Worm (Caenorhabditis elegans) whole organism, L4 larva: ENCODE measurements around the gene clec-29.

Experiments
- aly-2 ChIP-seq: sonication (generic microtip); optimal IDR thresholded peaks from 2 replicates; lab custom pipeline; 2018; ENCODE audit warnings: missing biosample characterization, missing genetic modification characterization
- ces-1 ChIP-seq: fragments of 150-350 bp; sonication (generic microtip); optimal IDR thresholded peaks from 4 replicates; lab custom pipeline; 2014; ENCODE audit warnings: missing biosample characterization, missing genetic modification reagents, missing genetic modification characterization
- lir-3 ChIP-seq: sonication (generic microtip); optimal IDR thresholded peaks from 2 replicates; lab custom pipeline; 2016; ENCODE audit warnings: mild to moderate bottlenecking, missing genetic modification characterization, missing compliant biosample characterization
- tag-97 ChIP-seq: fragments of 200-800 bp; sonication (Bioruptor generic); IDR thresholded peaks from 2 replicates; pipeline ENCODE4 v1.3.6; 2022; ENCODE audit warnings: missing genetic modification characterization, missing compliant biosample characterization
- unc-62 ChIP-seq, 3 experiments: fragments of 150-350 bp in 1 of 3; sonication (generic microtip); optimal IDR thresholded peaks in 2 of 3; peaks in 1 of 3; 1 replicate in 1 of 3; 2 replicates in 2 of 3; lab custom pipeline; 2014 to 2017; ENCODE audit warnings: missing biosample characterization in 3 of 3, missing genetic modification characterization in 3 of 3, missing genetic modification reagents in 3 of 3, missing genotype in 1 of 3

ce11 chrV:16694538-16694937 lies 44.5 kb downstream of the clec-29 start, which contains the start of gene srz-101:
- no peak for TF ChIP-seq ces-1 (GFP tag; lab: Kevin White, UChicago)
- TF ChIP-seq aly-2 (tag; lab: Kevin White, UChicago): no peak
- TF ChIP-seq tag-97 (GFP tag; lab: Robert Waterston, UW): no peak
- no peak for TF ChIP-seq lir-3 (tag; lab: Kevin White, UChicago)
- no peak for TF ChIP-seq unc-62 (GFP tag; optimal IDR thresholded peaks at IDR 0.05 in 1 of 2; lab: Kevin White, UChicago)
- no peak for TF ChIP-seq unc-62 (tag; optimal IDR thresholded peaks at IDR 0.05; lab: Kevin White, UChicago)
